Worm (Caenorhabditis elegans) whole organism, L4 larva: ENCODE measurements around the gene fbxb-48.
A peak's percentile ranks its signal among the peaks of the same experiment; 100 is the strongest.

ENCODE experiments used
- F26F4.8 ChIP-seq: fragments of 200-800 bp; sonication (Bioruptor generic); conservative IDR thresholded peaks from 2 replicates; pipeline ENCODE4 v1.3.6; 2022; ENCODE audit warnings: missing genetic modification characterization, missing compliant biosample characterization
- F37D6.2 ChIP-seq: sonication (generic microtip); optimal IDR thresholded peaks from 2 replicates; lab custom pipeline; 2016; ENCODE audit warnings: mild to moderate bottlenecking, missing genetic modification characterization, missing compliant biosample characterization
- T20F7.1 ChIP-seq: fragments of 200-800 bp; sonication (Bioruptor generic); optimal IDR thresholded peaks from 2 replicates; lab custom pipeline; 2018; ENCODE audit warnings: mild to moderate bottlenecking, missing genetic modification characterization, missing compliant biosample characterization
- T26A8.4 ChIP-seq: fragments of 200-800 bp; sonication (Bioruptor generic); IDR thresholded peaks from 2 replicates; pipeline ENCODE4 v1.3.6; 2022; ENCODE audit warnings: missing genetic modification characterization, missing compliant biosample characterization
- aha-1 ChIP-seq: fragments of 150-350 bp; peaks from one replicate; lab custom pipeline; 2014; ENCODE audit warnings: missing biosample characterization, missing genetic modification characterization
- ama-1 ChIP-seq: fragments of 150-350 bp; optimal IDR thresholded peaks from 2 replicates; lab custom pipeline; 2014; ENCODE audit warnings: inconsistent platforms, mixed read lengths
- ceh-28 ChIP-seq: fragments of 150-350 bp; optimal IDR thresholded peaks from 2 replicates; lab custom pipeline; 2014; ENCODE audit warnings: missing biosample characterization, missing genetic modification reagents, missing genetic modification characterization
- ceh-82 ChIP-seq: sonication (generic microtip); optimal IDR thresholded peaks from 2 replicates; lab custom pipeline; 2017; ENCODE audit warnings: missing biosample characterization, missing genetic modification characterization
- cey-2 ChIP-seq: sonication (generic microtip); optimal IDR thresholded peaks from 3 replicates; lab custom pipeline; 2017; ENCODE audit warnings: missing genetic modification characterization, mild to moderate bottlenecking, missing compliant biosample characterization, antibody characterized with exemption, borderline replicate concordance; ENCODE audit not compliant: insufficient read depth
- ctbp-1 ChIP-seq: fragments of 200-800 bp; sonication (Bioruptor generic); IDR thresholded peaks from 2 replicates; pipeline ENCODE4 v1.3.6; 2022; ENCODE audit warnings: missing genetic modification reagents, missing genetic modification characterization, missing compliant biosample characterization
- daf-8 ChIP-seq: fragments of 200-800 bp; sonication (Bioruptor generic); IDR thresholded peaks from 2 replicates; pipeline ENCODE4 v1.3.6; 2022; ENCODE audit warnings: missing genetic modification characterization, missing compliant biosample characterization
- dmd-8 ChIP-seq: fragments of 200-800 bp; sonication (Bioruptor generic); IDR thresholded peaks from 2 replicates; pipeline ENCODE4 v1.3.6; 2022; ENCODE audit warnings: missing genetic modification characterization, missing compliant biosample characterization
- duxl-1 ChIP-seq: sonication (generic microtip); optimal IDR thresholded peaks from 2 replicates; lab custom pipeline; 2016; ENCODE audit warnings: mild to moderate bottlenecking, missing genetic modification characterization, moderate library complexity, missing compliant biosample characterization; ENCODE audit not compliant: poor library complexity
- dve-1 ChIP-seq: sonication (generic microtip); optimal IDR thresholded peaks from 2 replicates; lab custom pipeline; 2017; ENCODE audit warnings: antibody characterized with exemption, mild to moderate bottlenecking, missing genetic modification characterization, missing compliant biosample characterization; ENCODE audit not compliant: insufficient read depth
- egl-27 ChIP-seq: sonication (generic microtip); optimal IDR thresholded peaks from 3 replicates; lab custom pipeline; 2017; ENCODE audit warnings: missing biosample characterization, missing genetic modification reagents, missing genetic modification characterization
- fos-1 ChIP-seq: fragments of 150-350 bp; optimal IDR thresholded peaks from 2 replicates; lab custom pipeline; 2014; ENCODE audit warnings: missing biosample characterization, missing genetic modification characterization
- hmg-1.1 ChIP-seq: fragments of 200-800 bp; sonication (Bioruptor generic); IDR thresholded peaks from 2 replicates; pipeline ENCODE4 v1.3.6; 2022; ENCODE audit warnings: missing genetic modification reagents, missing genetic modification characterization, missing compliant biosample characterization
- lim-7 ChIP-seq: fragments of 200-800 bp; sonication (Bioruptor generic); IDR thresholded peaks from 2 replicates; pipeline ENCODE4 v1.3.6; 2022; ENCODE audit warnings: missing genetic modification characterization, missing compliant biosample characterization
- lin-13 ChIP-seq: fragments of 150-350 bp; optimal IDR thresholded peaks from 2 replicates; lab custom pipeline; 2014; ENCODE audit warnings: missing biosample characterization, missing genetic modification reagents, missing genetic modification characterization
- lin-29 ChIP-seq: fragments of 200-800 bp; sonication (Bioruptor generic); IDR thresholded peaks from 2 replicates; pipeline ENCODE4 v1.3.6; 2022; ENCODE audit warnings: missing genetic modification reagents, missing genetic modification characterization, missing compliant biosample characterization
- lin-38 ChIP-seq: fragments of 200-800 bp; sonication (Bioruptor generic); IDR thresholded peaks from 2 replicates; pipeline ENCODE4 v1.3.6; 2022; ENCODE audit warnings: missing genetic modification reagents, missing genetic modification characterization, missing compliant biosample characterization
- mxl-2 ChIP-seq: fragments of 200-800 bp; sonication (Bioruptor generic); conservative IDR thresholded peaks from 2 replicates; pipeline ENCODE4 v1.3.6; 2022; ENCODE audit warnings: missing genetic modification reagents, missing genetic modification characterization, missing compliant biosample characterization
- nhr-11 ChIP-seq: fragments of 150-350 bp; optimal IDR thresholded peaks from 2 replicates; lab custom pipeline; 2014; ENCODE audit warnings: missing biosample characterization, missing genetic modification characterization
- nhr-111 ChIP-seq: fragments of 200-800 bp; sonication (Bioruptor generic); optimal IDR thresholded peaks from 2 replicates; lab custom pipeline; 2018; ENCODE audit warnings: mild to moderate bottlenecking, missing genetic modification characterization, missing compliant biosample characterization
- nhr-25 ChIP-seq: sonication (generic microtip); optimal IDR thresholded peaks from 2 replicates; lab custom pipeline; 2017; ENCODE audit warnings: missing genetic modification characterization, mild to moderate bottlenecking, missing compliant biosample characterization, antibody characterized with exemption, moderate library complexity, borderline replicate concordance; ENCODE audit not compliant: insufficient read depth
- nhr-48 ChIP-seq: sonication (generic microtip); optimal IDR thresholded peaks from 2 replicates; lab custom pipeline; 2016; ENCODE audit warnings: mild to moderate bottlenecking, missing genetic modification characterization, missing compliant biosample characterization
- nhr-77 ChIP-seq: fragments of 150-350 bp; optimal IDR thresholded peaks from 2 replicates; lab custom pipeline; 2014; ENCODE audit warnings: missing biosample characterization, missing genetic modification characterization
- sdz-12 ChIP-seq: fragments of 200-800 bp; sonication (Bioruptor generic); optimal IDR thresholded peaks from 2 replicates; lab custom pipeline; 2018; ENCODE audit warnings: mild to moderate bottlenecking, missing genetic modification characterization, missing compliant biosample characterization
- snpc-1.2 ChIP-seq: fragments of 200-800 bp; sonication (Bioruptor generic); IDR thresholded peaks from 2 replicates; pipeline ENCODE4 v1.3.6; 2022; ENCODE audit warnings: missing genetic modification reagents, missing genetic modification characterization, missing compliant biosample characterization
- spr-1 ChIP-seq: sonication (generic microtip); optimal IDR thresholded peaks from 2 replicates; lab custom pipeline; 2016; ENCODE audit warnings: mild to moderate bottlenecking, missing genetic modification characterization, missing compliant biosample characterization
- unc-130 ChIP-seq: sonication (generic microtip); optimal IDR thresholded peaks from 2 replicates; lab custom pipeline; 2016; ENCODE audit warnings: missing genetic modification reagents, missing genetic modification characterization, missing compliant biosample characterization
- unc-62 ChIP-seq, 3 experiments: fragments of 150-350 bp in 1 of 3; sonication (generic microtip); optimal IDR thresholded peaks in 2 of 3; peaks in 1 of 3; 1 replicate in 1 of 3; 2 replicates in 2 of 3; lab custom pipeline; 2014 to 2017; ENCODE audit warnings: missing biosample characterization in 3 of 3, missing genetic modification characterization in 3 of 3, missing genetic modification reagents in 3 of 3, missing genotype in 1 of 3
- vab-7 ChIP-seq: fragments of 200-800 bp; sonication (Bioruptor generic); IDR thresholded peaks from 2 replicates; pipeline ENCODE4 v1.3.6; 2022; ENCODE audit warnings: missing genetic modification reagents, missing genetic modification characterization, missing compliant biosample characterization
- zip-11 ChIP-seq: fragments of 200-800 bp; sonication (Bioruptor generic); IDR thresholded peaks from 2 replicates; pipeline ENCODE4 v1.3.6; 2022; ENCODE audit warnings: missing genetic modification characterization, missing compliant biosample characterization

Gene fbxb-48

ce11 chrII:1694530-1694929, 24.5 kb downstream of the fbxb-48 start, which contains the start of gene fbxc-26:
Gene fbxc-26, minus strand, starts transcription at chrII:1694630.
- no peak for TF ChIP-seq lim-7 (GFP tag; lab: Robert Waterston, UW)

- TF ChIP-seq dve-1 (no peak), T26A8.4 (no peak), egl-27 (no peak), aha-1 (tag; lab: Kevin White, UChicago) (no peak), ama-1 (lab: Kevin White, UChicago) (no peak), sdz-12 (GFP tag; lab: Kevin White, UChicago) (no peak), F26F4.8 (GFP tag; lab: Robert Waterston, UW) (no peak), snpc-1.2 (GFP tag; lab: Robert Waterston, UW) (no peak), ctbp-1 (GFP tag; lab: Robert Waterston, UW) (no peak), nhr-11 (tag; lab: Kevin White, UChicago) (no peak), mxl-2 (GFP tag; lab: Robert Waterston, UW) (no peak), lin-38 (no peak), fos-1 (tag; lab: Kevin White, UChicago) (no peak), vab-7 (GFP tag; lab: Robert Waterston, UW) (no peak), hmg-1.1 (GFP tag; lab: Robert Waterston, UW) (no peak)
- TF ChIP-seq, all 104 proteins: peak for 0
Observed at ce11 chrII:1692827-1693226, 26.2 kb downstream of the fbxb-48 start, which contains the start of gene fbxc-21. Gene fbxc-21, minus strand, starts transcription at chrII:1692927.

- TF ChIP-seq ceh-82 (no peak), lin-13 (GFP tag; lab: Kevin White, UChicago) (no peak), lin-38 (no peak), nhr-48 (tag; lab: Kevin White, UChicago) (no peak), unc-62 (GFP tag; optimal IDR thresholded peaks at IDR 0.05 in 1 of 2; lab: Kevin White, UChicago) (no peak), unc-62 (tag; optimal IDR thresholded peaks at IDR 0.05; lab: Kevin White, UChicago) (no peak), duxl-1 (tag; lab: Kevin White, UChicago) (no peak), ceh-28 (tag; lab: Kevin White, UChicago) (no peak), nhr-77 (tag; lab: Kevin White, UChicago) (no peak), zip-11 (GFP tag; lab: Robert Waterston, UW) (no peak), spr-1 (no peak), dmd-8 (GFP tag; lab: Robert Waterston, UW) (no peak), mxl-2 (GFP tag; lab: Robert Waterston, UW) (no peak)
Observed at ce11 chrII:1691011-1691410, 28.0 kb downstream of the fbxb-48 start, which contains the start of gene fbxc-22. Gene fbxc-22, minus strand, starts transcription at chrII:1691111.

ce11 chrII:1688813-1689212, 30.2 kb downstream of the fbxb-48 start, which contains the start of the genes fbxb-18 and fbxb-19:
Gene fbxb-18, minus strand, starts transcription at chrII:1688913.
Gene fbxb-19, minus strand, starts transcription at chrII:1689181.
- TF ChIP-seq unc-130 (GFP tag; lab: Kevin White, UChicago) (no peak), nhr-111 (GFP tag; lab: Kevin White, UChicago) (no peak), T20F7.1 (GFP tag; lab: Kevin White, UChicago) (no peak), daf-8 (no peak), lin-38 (no peak), vab-7 (GFP tag; lab: Robert Waterston, UW) (no peak), lin-29 (GFP tag; lab: Robert Waterston, UW) (no peak), spr-1 (no peak), F37D6.2 (tag; lab: Kevin White, UChicago) (no peak), nhr-25 (no peak)
- TF ChIP-seq, all 104 proteins: peak for 0

- TF ChIP-seq duxl-1 (tag; lab: Kevin White, UChicago) (peak; percentile 53), cey-2 (no peak), aha-1 (tag; lab: Kevin White, UChicago) (peak; percentile 39)
Observed at ce11 chrII:1683742-1684141, 35.3 kb downstream of the fbxb-48 start, which contains the start of gene fbxb-25. Gene fbxb-25, plus strand, starts transcription at chrII:1684042.
